Worm (Caenorhabditis elegans) whole organism, L3 larva: ENCODE measurements around the gene Y116A8B.4.

Source experiments
- R02D3.7 ChIP-seq: fragments of 150-350 bp; optimal IDR thresholded peaks from 2 replicates; lab custom pipeline; 2014; ENCODE audit warnings: missing biosample characterization, missing genetic modification characterization
- aly-2 ChIP-seq: fragments of 150-350 bp; optimal IDR thresholded peaks from 2 replicates; lab custom pipeline; 2014; ENCODE audit warnings: missing biosample characterization, missing genetic modification characterization
- ceh-16 ChIP-seq: sonication (generic microtip); optimal IDR thresholded peaks from 2 replicates; lab custom pipeline; 2017; ENCODE audit warnings: missing biosample characterization, missing genetic modification characterization
- ceh-28 ChIP-seq: fragments of 150-350 bp; optimal IDR thresholded peaks from 2 replicates; lab custom pipeline; 2014; ENCODE audit warnings: missing biosample characterization, missing genetic modification reagents, missing genetic modification characterization
- ceh-82 ChIP-seq: fragments of 150-350 bp; optimal IDR thresholded peaks from 2 replicates; lab custom pipeline; 2014; ENCODE audit warnings: missing biosample characterization, missing genetic modification characterization
- ceh-9 ChIP-seq: sonication (generic microtip); optimal IDR thresholded peaks from 2 replicates; lab custom pipeline; 2018; ENCODE audit warnings: missing biosample characterization, missing genetic modification characterization
- daf-12 ChIP-seq: fragments of 150-350 bp; optimal IDR thresholded peaks from 2 replicates; lab custom pipeline; 2014; ENCODE audit warnings: missing biosample characterization, missing genetic modification reagents, missing genetic modification characterization
- egl-27 ChIP-seq: sonication (generic microtip); optimal IDR thresholded peaks from 4 replicates; lab custom pipeline; 2017; ENCODE audit warnings: missing biosample characterization, missing genetic modification reagents, missing genetic modification characterization
- egl-5 ChIP-seq: fragments of 150-350 bp; optimal IDR thresholded peaks from 2 replicates; lab custom pipeline; 2017; ENCODE audit warnings: missing biosample characterization, missing genetic modification reagents, missing genetic modification characterization, inconsistent platforms
- elt-1 ChIP-seq: fragments of 150-350 bp; optimal IDR thresholded peaks from 2 replicates; lab custom pipeline; 2014; ENCODE audit warnings: missing biosample characterization, missing genetic modification characterization
- elt-3 ChIP-seq, 3 experiments: fragments of 150-350 bp in 1 of 3; sonication (generic microtip) in 2 of 3; optimal IDR thresholded peaks; 2 replicates in 2 of 3; 4 replicates in 1 of 3; lab custom pipeline; 2014 to 2017; ENCODE audit warnings: missing biosample characterization in 3 of 3, missing genetic modification characterization in 3 of 3
- fkh-10 ChIP-seq: sonication (generic microtip); optimal IDR thresholded peaks from 2 replicates; lab custom pipeline; 2017; ENCODE audit warnings: missing biosample characterization, missing genetic modification reagents, missing genetic modification characterization
- fos-1 ChIP-seq: fragments of 150-350 bp; optimal IDR thresholded peaks from 2 replicates; lab custom pipeline; 2014; ENCODE audit warnings: missing biosample characterization, missing genetic modification characterization
- hmg-11 ChIP-seq: sonication (generic microtip); optimal IDR thresholded peaks from 2 replicates; lab custom pipeline; 2016; ENCODE audit warnings: missing genetic modification characterization, missing compliant biosample characterization
- jun-1 ChIP-seq: fragments of 150-350 bp; optimal IDR thresholded peaks from 2 replicates; lab custom pipeline; 2014; ENCODE audit warnings: missing biosample characterization, missing genetic modification reagents, missing genetic modification characterization
- lin-15B ChIP-seq: fragments of 150-350 bp; optimal IDR thresholded peaks from 2 replicates; lab custom pipeline; 2014; ENCODE audit warnings: missing biosample characterization, missing genetic modification characterization
- lin-39 ChIP-seq: fragments of 150-350 bp; optimal IDR thresholded peaks from 2 replicates; lab custom pipeline; 2018; ENCODE audit warnings: missing biosample characterization, missing genetic modification reagents, missing genetic modification characterization
- lsy-12 ChIP-seq: sonication (generic microtip); optimal IDR thresholded peaks from 2 replicates; lab custom pipeline; 2016; ENCODE audit warnings: mild to moderate bottlenecking, missing genetic modification characterization, missing compliant biosample characterization
- mdl-1 ChIP-seq: fragments of 150-350 bp; optimal IDR thresholded peaks from 2 replicates; lab custom pipeline; 2014; ENCODE audit warnings: missing biosample characterization, missing genetic modification characterization
- mml-1 ChIP-seq: fragments of 150-350 bp; sonication (generic microtip); optimal IDR thresholded peaks from 3 replicates; lab custom pipeline; 2014; ENCODE audit warnings: missing biosample characterization, missing genetic modification characterization
- nfya-1 ChIP-seq: sonication (generic microtip); optimal IDR thresholded peaks from 2 replicates; lab custom pipeline; 2017; ENCODE audit warnings: missing genetic modification characterization, mild to moderate bottlenecking, missing compliant biosample characterization, antibody characterized with exemption, moderate library complexity; ENCODE audit not compliant: insufficient read depth
- nhr-11 ChIP-seq: fragments of 150-350 bp; optimal IDR thresholded peaks from 2 replicates; lab custom pipeline; 2014; ENCODE audit warnings: missing biosample characterization, missing genetic modification characterization
- nhr-12 ChIP-seq: fragments of 150-350 bp; optimal IDR thresholded peaks from 2 replicates; lab custom pipeline; 2014; ENCODE audit warnings: missing biosample characterization, missing genetic modification characterization
- nhr-237 ChIP-seq: fragments of 150-350 bp; optimal IDR thresholded peaks from 2 replicates; lab custom pipeline; 2014; ENCODE audit warnings: missing biosample characterization, missing genetic modification characterization
- nhr-25 ChIP-seq: sonication (generic microtip); optimal IDR thresholded peaks from 2 replicates; lab custom pipeline; 2017; ENCODE audit warnings: missing biosample characterization, missing genetic modification characterization
- nhr-43 ChIP-seq: sonication (generic microtip); optimal IDR thresholded peaks from 2 replicates; lab custom pipeline; 2016; ENCODE audit warnings: mild to moderate bottlenecking, missing genetic modification characterization, missing compliant biosample characterization; ENCODE audit not compliant: poor library complexity, severe bottlenecking
- nhr-67 ChIP-seq: fragments of 150-350 bp; optimal IDR thresholded peaks from 2 replicates; lab custom pipeline; 2014; ENCODE audit warnings: missing biosample characterization, missing genetic modification characterization
- nhr-76 ChIP-seq: fragments of 150-350 bp; sonication (generic microtip); optimal IDR thresholded peaks from 5 replicates; lab custom pipeline; 2014; ENCODE audit warnings: missing biosample characterization, missing genetic modification characterization
- pha-4 ChIP-seq: fragments of 150-350 bp; optimal IDR thresholded peaks from 2 replicates; lab custom pipeline; 2014; ENCODE audit warnings: missing biosample characterization, missing genetic modification reagents, missing genetic modification characterization
- pqm-1 ChIP-seq: fragments of 150-350 bp; optimal IDR thresholded peaks from 2 replicates; lab custom pipeline; 2017; ENCODE audit warnings: missing biosample characterization, missing genetic modification characterization, inconsistent platforms
- sea-2 ChIP-seq: fragments of 150-350 bp; sonication (generic microtip); optimal IDR thresholded peaks from 4 replicates; lab custom pipeline; 2014; ENCODE audit warnings: missing biosample characterization, missing genetic modification reagents, missing genetic modification characterization
- snpc-4 ChIP-seq: fragments of 150-350 bp; optimal IDR thresholded peaks from 2 replicates; lab custom pipeline; 2014; ENCODE audit warnings: missing biosample characterization, missing genetic modification characterization
- tbx-2 ChIP-seq: sonication (generic microtip); optimal IDR thresholded peaks from 2 replicates; lab custom pipeline; 2016; ENCODE audit warnings: mild to moderate bottlenecking, missing genetic modification characterization, missing compliant biosample characterization
- unc-39 ChIP-seq: sonication (generic microtip); optimal IDR thresholded peaks from 4 replicates; lab custom pipeline; 2017; ENCODE audit warnings: missing biosample characterization, missing genetic modification characterization
- unc-62 ChIP-seq: fragments of 150-350 bp; sonication (generic microtip); optimal IDR thresholded peaks from 4 replicates; lab custom pipeline; 2014; ENCODE audit warnings: missing biosample characterization, missing genetic modification reagents, missing genetic modification characterization
- zag-1 ChIP-seq: fragments of 150-350 bp; optimal IDR thresholded peaks from 2 replicates; lab custom pipeline; 2014; ENCODE audit warnings: missing biosample characterization, missing genetic modification characterization
- ztf-11 ChIP-seq: fragments of 150-350 bp; optimal IDR thresholded peaks from 2 replicates; lab custom pipeline; 2014; ENCODE audit warnings: missing biosample characterization, missing genetic modification characterization
- ztf-4 ChIP-seq: fragments of 150-350 bp; optimal IDR thresholded peaks from 2 replicates; lab custom pipeline; 2014; ENCODE audit warnings: missing biosample characterization, missing genetic modification characterization

Y116A8B.4 gene

DNA sequence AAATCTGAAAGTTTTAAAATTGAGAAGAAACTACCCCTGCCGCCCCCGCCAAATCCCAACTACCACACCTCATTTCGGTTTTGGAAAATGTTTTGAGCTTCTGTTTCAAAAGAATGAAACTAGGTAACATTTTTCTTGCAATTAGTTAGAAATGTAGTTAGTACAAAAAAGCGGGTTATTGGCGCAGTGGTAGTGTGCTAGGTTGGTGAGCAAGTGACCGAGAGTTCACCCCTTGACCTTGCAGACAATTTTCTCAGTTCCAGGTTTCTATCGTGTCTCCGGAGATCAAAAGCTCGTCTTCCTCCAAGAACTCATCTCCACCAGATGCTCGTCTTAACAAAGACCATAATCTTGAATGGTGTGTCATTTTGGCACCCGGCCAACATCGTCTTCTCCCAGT lies 34.4 kb upstream of the Y116A8B.4 start:
- TF ChIP-seq aly-2 (tag; lab: Kevin White, UChicago) (no peak), pha-4 (tag; lab: Kevin White, UChicago) (no peak), unc-62 (GFP tag; lab: Kevin White, UChicago) (no peak), unc-39 (tag; lab: Kevin White, UChicago) (no peak), ztf-11 (no peak), lsy-12 (tag; lab: Kevin White, UChicago) (no peak), elt-1 (tag; lab: Kevin White, UChicago) (no peak), fkh-10 (GFP tag; lab: Kevin White, UChicago) (no peak), nhr-76 (tag; lab: Kevin White, UChicago) (no peak)

ce11 chrIV:17191791-17192190 lies 31.8 kb upstream of the Y116A8B.4 start, which contains the start of gene flp-17:
Gene flp-17, minus strand, starts transcription at chrIV:17191891.
- TF ChIP-seq elt-3 (tag; optimal IDR thresholded peaks at IDR 0.05; lab: Kevin White, UChicago) (no peak), unc-62 (GFP tag; lab: Kevin White, UChicago) (no peak)

ce11 chrIV:17193491-17193890 lies 30.1 kb upstream of the Y116A8B.4 start:
- TF ChIP-seq nhr-43 (tag; lab: Kevin White, UChicago) (no peak), nhr-237 (tag; lab: Kevin White, UChicago) (no peak), ceh-9 (tag; lab: Kevin White, UChicago) (no peak), lin-39 (tag; lab: Kevin White, UChicago) (no peak)

- TF ChIP-seq snpc-4 (tag; lab: Kevin White, UChicago) (no peak), ztf-4 (tag; lab: Kevin White, UChicago) (no peak), nhr-11 (tag; lab: Kevin White, UChicago) (no peak), nhr-25 (no peak), mml-1 (tag; lab: Kevin White, UChicago) (no peak), ceh-16 (tag; lab: Kevin White, UChicago) (no peak), egl-27 (tag; lab: Kevin White, UChicago) (no peak), tbx-2 (tag; lab: Kevin White, UChicago) (no peak), egl-5 (tag; lab: Kevin White, UChicago) (no peak), zag-1 (no peak), ceh-28 (no peak), lin-39 (tag; lab: Kevin White, UChicago) (no peak), daf-12 (tag; lab: Kevin White, UChicago) (no peak), sea-2 (GFP tag; lab: Kevin White, UChicago) (no peak), lin-15B (no peak), fos-1 (tag; lab: Kevin White, UChicago) (no peak), nhr-76 (tag; lab: Kevin White, UChicago) (no peak), elt-3 (tag; optimal IDR thresholded peaks at IDR 0.05; lab: Kevin White, UChicago) (no peak), pqm-1 (tag; lab: Kevin White, UChicago) (no peak), unc-39 (tag; lab: Kevin White, UChicago) (no peak)
Observed at ce11 chrIV:17199706-17200105, 23.9 kb upstream of the Y116A8B.4 start.

DNA sequence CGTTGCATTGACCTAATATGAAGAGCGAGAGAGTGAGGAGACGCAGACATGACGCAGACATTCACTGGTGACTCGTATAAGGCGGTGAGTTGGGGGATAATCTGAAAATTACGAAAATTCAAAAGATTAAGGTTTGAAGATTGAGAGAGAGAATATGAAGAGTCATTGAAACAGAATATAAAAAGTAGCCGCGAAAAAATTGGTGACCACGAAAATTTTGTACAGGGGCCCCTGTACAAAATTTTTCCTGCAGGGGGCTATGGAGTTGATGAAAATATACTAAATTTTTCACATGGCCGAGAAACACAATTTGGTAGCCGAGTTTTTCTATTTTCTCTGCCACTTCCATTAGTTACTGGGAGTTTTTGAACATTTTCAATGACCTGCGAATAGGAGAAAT lies 16.8 kb upstream of the Y116A8B.4 start, which contains the start of gene cnnm-1:
TSS of gene cnnm-1 (minus strand) at position 101 of the 400 bp plus-strand sequence.
- TF ChIP-seq nhr-237 (tag; lab: Kevin White, UChicago) (no peak), ceh-16 (tag; lab: Kevin White, UChicago) (no peak), nfya-1 (no peak), nhr-76 (tag; lab: Kevin White, UChicago) (no peak), nhr-67 (tag; lab: Kevin White, UChicago) (no peak), snpc-4 (tag; lab: Kevin White, UChicago) (no peak), jun-1 (tag; lab: Kevin White, UChicago) (no peak), nhr-12 (no peak), ceh-82 (tag; lab: Kevin White, UChicago) (no peak), hmg-11 (tag; lab: Kevin White, UChicago) (no peak), daf-12 (tag; lab: Kevin White, UChicago) (no peak), unc-39 (tag; lab: Kevin White, UChicago) (no peak), R02D3.7 (tag; lab: Kevin White, UChicago) (no peak), mdl-1 (tag; lab: Kevin White, UChicago) (no peak)
